Fruit fly (Drosophila melanogaster) whole organism, prepupa: Measurements from ENCODE around the gene CG17207.
"Not testable (repeated sequence)": the region's sequence is repeated elsewhere in the genome, so short reads cannot be mapped to it uniquely, and the experiment has no call there.

Source experiments
- CG10631 ChIP-seq: fragments of 200-800 bp; sonication (Bioruptor generic); optimal IDR thresholded peaks from 2 replicates; lab custom pipeline; 2016; ENCODE audit warnings: missing biosample characterization, missing genetic modification characterization
- CG11294 ChIP-seq: fragments of 200-800 bp; sonication (Bioruptor generic); IDR thresholded peaks from 2 replicates; pipeline ENCODE4 v1.3.6; 2022; ENCODE audit warnings: missing biosample characterization, missing genetic modification characterization
- CG3032 ChIP-seq: fragments of 200-800 bp; optimal IDR thresholded peaks from 2 replicates; lab custom pipeline; 2019; ENCODE audit warnings: missing biosample characterization, mild to moderate bottlenecking, missing genetic modification characterization, moderate library complexity
- CG31627 ChIP-seq: fragments of 200-800 bp; sonication (Bioruptor generic); optimal IDR thresholded peaks from 3 replicates; lab custom pipeline; 2016; ENCODE audit warnings: missing biosample characterization, missing genetic modification characterization
- CG4318 ChIP-seq: fragments of 200-800 bp; sonication (Bioruptor generic); optimal IDR thresholded peaks from 3 replicates; lab custom pipeline; 2017; ENCODE audit warnings: missing biosample characterization, mild to moderate bottlenecking, missing genetic modification characterization
- CG6276 ChIP-seq: fragments of 200-800 bp; sonication (Bioruptor generic); optimal IDR thresholded peaks from 2 replicates; lab custom pipeline; 2017; ENCODE audit warnings: missing biosample characterization, mild to moderate bottlenecking, missing genetic modification characterization
- CG6808 ChIP-seq: fragments of 200-800 bp; sonication (Bioruptor generic); optimal IDR thresholded peaks from 3 replicates; lab custom pipeline; 2017; ENCODE audit warnings: missing biosample characterization, missing genetic modification characterization, mild to moderate bottlenecking, moderate library complexity, missing genetic modification reagents
- CG6854 ChIP-seq: fragments of 200-800 bp; sonication (Bioruptor generic); optimal IDR thresholded peaks from 2 replicates; lab custom pipeline; 2017; ENCODE audit warnings: missing biosample characterization, mild to moderate bottlenecking, missing genetic modification characterization
- CG8119 ChIP-seq: fragments of 200-800 bp; sonication (Bioruptor generic); IDR thresholded peaks from 3 replicates; pipeline ENCODE4 v1.3.6; 2022; ENCODE audit warnings: missing biosample characterization, missing genetic modification characterization
- Eip78C ChIP-seq: fragments of 200-800 bp; sonication (Bioruptor generic); peaks from one replicate; lab custom pipeline; 2016; ENCODE audit warnings: missing biosample characterization, missing genetic modification characterization
- Eip93F ChIP-seq: fragments of 200-800 bp; sonication (Bioruptor generic); optimal IDR thresholded peaks from 2 replicates; lab custom pipeline; 2016; ENCODE audit warnings: missing biosample characterization, mild to moderate bottlenecking, missing genetic modification characterization
- Gug ChIP-seq: fragments of 200-800 bp; sonication (Bioruptor generic); IDR thresholded peaks from 2 replicates; pipeline ENCODE4 v1.3.6; 2022; ENCODE audit warnings: missing biosample characterization, missing genetic modification characterization
- Met ChIP-seq: fragments of 200-800 bp; sonication (Bioruptor generic); optimal IDR thresholded peaks from 3 replicates; lab custom pipeline; 2016; ENCODE audit warnings: missing biosample characterization, missing genetic modification characterization
- OdsH ChIP-seq: fragments of 200-800 bp; sonication (Bioruptor generic); optimal IDR thresholded peaks from 3 replicates; lab custom pipeline; 2016; ENCODE audit warnings: missing biosample characterization, missing genetic modification characterization
- Smox ChIP-seq: fragments of 200-800 bp; sonication (Bioruptor generic); optimal IDR thresholded peaks from 3 replicates; lab custom pipeline; 2016; ENCODE audit warnings: missing biosample characterization, missing genetic modification characterization
- Sox102F ChIP-seq: fragments of 200-800 bp; sonication (Bioruptor generic); optimal IDR thresholded peaks from 2 replicates; lab custom pipeline; 2016; ENCODE audit warnings: missing biosample characterization, mild to moderate bottlenecking, missing genetic modification characterization
- Sox14 ChIP-seq: fragments of 200-800 bp; sonication (Bioruptor generic); optimal IDR thresholded peaks from 3 replicates; lab custom pipeline; 2016; ENCODE audit warnings: missing biosample characterization, missing genetic modification characterization
- achi ChIP-seq: fragments of 200-800 bp; sonication (Bioruptor generic); optimal IDR thresholded peaks from 3 replicates; lab custom pipeline; 2016; ENCODE audit warnings: missing biosample characterization, missing genetic modification characterization
- dsx ChIP-seq: fragments of 200-800 bp; optimal IDR thresholded peaks from 3 replicates; lab custom pipeline; 2019; ENCODE audit warnings: missing biosample characterization, mild to moderate bottlenecking, missing genetic modification characterization, moderate library complexity; ENCODE audit not compliant: poor library complexity, severe bottlenecking
- esn ChIP-seq: fragments of 200-800 bp; sonication (Bioruptor generic); optimal IDR thresholded peaks from 2 replicates; lab custom pipeline; 2016; ENCODE audit warnings: missing biosample characterization, mild to moderate bottlenecking, missing genetic modification characterization, moderate library complexity
- fd59A ChIP-seq: fragments of 200-800 bp; sonication (Bioruptor generic); optimal IDR thresholded peaks from 2 replicates; lab custom pipeline; 2017; ENCODE audit warnings: missing biosample characterization, mild to moderate bottlenecking, missing genetic modification characterization, missing genetic modification reagents
- fkh ChIP-seq: fragments of 200-800 bp; sonication (Bioruptor generic); optimal IDR thresholded peaks from 3 replicates; lab custom pipeline; 2017; ENCODE audit warnings: missing biosample characterization, mild to moderate bottlenecking, missing genetic modification characterization, moderate library complexity
- salr ChIP-seq, 2 experiments: fragments of 200-800 bp; sonication (Bioruptor generic); optimal IDR thresholded peaks; 3 replicates each; lab custom pipeline; 2016 to 2018; ENCODE audit warnings: missing biosample characterization in 2 of 2, missing genetic modification characterization in 2 of 2, mild to moderate bottlenecking in 1 of 2
- ss ChIP-seq, 2 experiments: fragments of 200-800 bp; sonication (Bioruptor generic); optimal IDR thresholded peaks; 2 replicates in 1 of 2; 3 replicates in 1 of 2; lab custom pipeline; 2017 to 2018; ENCODE audit warnings: mild to moderate bottlenecking in 2 of 2, missing biosample characterization in 2 of 2, missing genetic modification characterization in 2 of 2, moderate library complexity in 1 of 2
- topi ChIP-seq: fragments of 200-800 bp; sonication (Bioruptor generic); optimal IDR thresholded peaks from 3 replicates; lab custom pipeline; 2016; ENCODE audit warnings: missing biosample characterization, missing genetic modification characterization

Gene CG17207

DNA sequence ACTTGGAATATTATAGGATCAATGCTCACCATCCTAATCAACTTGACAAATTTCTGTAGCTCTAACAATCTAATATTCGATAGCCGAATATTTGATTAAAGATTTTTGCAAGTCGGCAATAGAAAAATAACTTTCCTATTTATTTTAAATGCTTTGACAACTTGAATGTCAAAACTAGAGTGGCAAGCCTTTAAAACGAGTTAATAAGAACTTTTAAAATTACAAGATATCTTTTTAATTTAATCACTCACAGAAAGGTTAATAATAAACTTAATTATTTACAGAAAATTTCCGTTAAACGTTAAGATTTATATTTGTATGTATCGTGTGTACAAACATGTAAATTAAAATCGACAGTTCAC lies at the start of gene CG17207, which contains the start of gene CG46427:
Gene CG17207, minus strand, starts transcription at position 101 of the 362 bp plus-strand sequence.
Gene CG46427, minus strand, starts transcription at position 101 of the 362 bp plus-strand sequence.
- no peak for TF ChIP-seq salr (GFP tag; optimal IDR thresholded peaks at IDR 0.05; lab: Kevin White, UChicago)
- TF ChIP-seq Gug: no peak
- no peak for TF ChIP-seq CG31627 (GFP tag; lab: Kevin White, UChicago)
- no peak for TF ChIP-seq Sox14 (GFP tag; lab: Kevin White, UChicago)
- TF ChIP-seq, all 60 proteins: peak for 0

DNA sequence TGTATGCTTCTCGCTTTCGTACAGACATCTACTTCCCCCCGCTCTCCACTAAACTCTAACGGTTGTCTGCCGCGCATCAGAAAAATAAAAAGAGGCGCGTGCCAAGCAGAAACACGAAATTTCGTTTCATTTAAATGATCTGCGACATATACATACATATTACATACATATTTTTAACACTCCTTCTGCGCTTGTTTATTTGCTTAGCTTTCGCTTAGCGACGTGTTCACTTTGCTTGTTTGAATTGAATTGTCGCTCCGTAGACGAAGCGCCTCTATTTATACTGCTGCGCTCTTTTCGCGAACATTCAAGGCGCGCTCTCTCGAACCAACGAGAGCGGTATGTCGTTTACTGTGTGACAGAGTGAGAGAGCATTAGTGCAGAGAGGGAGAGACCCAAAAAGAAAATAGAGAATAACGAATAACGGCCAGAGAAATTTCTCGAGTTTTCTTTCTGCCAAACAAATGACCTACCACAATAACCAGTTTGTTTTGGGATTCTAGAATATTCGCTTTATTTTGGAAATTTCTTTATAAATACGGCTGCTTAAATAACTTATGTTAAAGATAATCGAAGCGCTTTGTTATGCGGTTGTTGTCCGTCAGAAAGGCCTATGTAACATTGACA lies 38.4 kb upstream of the CG17207 start:
- TF ChIP-seq fkh (GFP tag; lab: Kevin White, UChicago): peak; percentile 60
- peak in 1 of 2 experiments; percentile 17 for TF ChIP-seq ss (GFP tag; optimal IDR thresholded peaks at IDR 0.05; lab: Kevin White, UChicago)
- peak; percentile 1 for TF ChIP-seq CG6808
- TF ChIP-seq, all 60 proteins: peak for 3; not testable (repeated sequence) for 57

DNA sequence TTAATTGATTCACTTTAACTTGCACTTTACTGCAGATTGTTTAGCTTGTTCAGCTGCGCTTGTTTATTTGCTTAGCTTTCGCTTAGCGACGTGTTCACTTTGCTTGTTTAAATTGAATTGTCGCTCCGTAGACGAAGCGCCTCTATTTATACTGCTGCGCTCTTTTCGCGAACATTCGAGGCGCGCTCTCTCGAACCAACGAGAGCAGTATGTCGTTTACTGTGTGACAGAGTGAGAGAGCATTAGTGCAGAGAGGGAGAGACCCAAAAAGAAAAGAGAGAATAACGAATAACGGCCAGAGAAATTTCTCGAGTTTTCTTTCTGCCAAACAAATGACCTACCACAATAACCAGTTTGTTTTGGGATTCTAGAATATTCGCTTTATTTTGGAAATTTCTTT lies 28.7 kb upstream of the CG17207 start, which contains the start of gene Hsp70Ba:
Gene Hsp70Ba, minus strand, starts transcription at position 102 of the 400 bp plus-strand sequence.
- TF ChIP-seq CG11294; Met (GFP tag; lab: Kevin White, UChicago); Smox (GFP tag; lab: Kevin White, UChicago): not testable (repeated sequence)
- TF ChIP-seq, all 60 proteins: peak for 0; not testable (repeated sequence) for 60

DNA sequence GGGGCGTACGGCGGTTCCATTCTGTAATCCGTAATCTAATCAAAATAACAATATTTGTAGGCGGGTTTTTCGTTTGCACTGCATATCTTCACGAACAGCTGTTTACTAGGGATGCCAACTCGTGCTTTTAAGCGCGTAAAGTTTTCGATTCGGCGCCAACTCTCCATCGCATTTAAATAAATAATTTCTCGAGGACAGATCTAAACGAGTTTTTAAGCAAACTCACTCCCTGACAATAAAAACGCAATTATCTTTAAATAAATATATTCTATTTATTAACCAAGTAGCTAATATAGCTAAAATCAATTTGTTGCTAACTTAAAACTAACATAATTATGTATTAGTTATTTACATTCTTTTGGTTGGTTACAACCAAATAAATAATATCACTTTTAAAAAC lies 26.3 kb upstream of the CG17207 start, which contains the start of gene CG5608:
Gene CG5608, minus strand, starts transcription at position 101 of the 400 bp plus-strand sequence.
- not testable (repeated sequence) for TF ChIP-seq OdsH (GFP tag; lab: Kevin White, UChicago); CG4318 (GFP tag; lab: Kevin White, UChicago); CG6854

DNA sequence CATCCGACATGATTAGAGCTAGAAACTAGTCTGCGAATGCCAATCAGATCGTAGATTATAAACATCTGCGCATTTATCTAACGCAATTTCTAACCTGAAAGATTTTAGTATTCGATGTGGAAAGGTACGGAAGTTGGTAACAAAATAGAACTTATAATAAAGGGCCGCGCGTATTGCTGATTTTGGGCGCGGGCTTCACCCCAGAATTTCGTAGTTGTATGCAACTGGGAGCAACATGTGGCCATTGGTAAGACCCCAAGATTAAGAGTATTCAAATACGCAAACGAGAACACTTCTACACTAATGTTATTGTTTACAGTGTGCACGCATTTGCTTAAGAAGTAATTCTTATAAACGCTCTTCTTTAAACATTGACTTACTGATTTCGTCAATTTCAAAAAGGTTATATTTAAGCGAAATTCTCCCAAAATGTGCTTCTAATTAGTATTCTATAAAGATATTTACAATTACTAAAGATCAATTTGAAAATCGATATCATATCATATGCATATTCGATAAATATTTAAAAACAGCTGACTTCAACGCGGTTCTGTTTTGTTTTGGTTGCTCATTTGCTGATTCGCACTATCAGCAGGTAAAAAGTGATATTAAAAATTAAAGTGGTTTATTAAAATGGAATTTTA lies 21.1 kb upstream of the CG17207 start, which contains the start of the genes CG5961 and Polr3C:
Gene CG5961, minus strand, starts transcription at position 416 of the 644 bp plus-strand sequence.
Gene Polr3C, plus strand, starts transcription at position 536 of the 644 bp plus-strand sequence.
- TF ChIP-seq esn (GFP tag; lab: Kevin White, UChicago) (peak; percentile 19), salr (GFP tag; optimal IDR thresholded peaks at IDR 0.05; lab: Kevin White, UChicago) (no peak), Eip78C (GFP tag; lab: Kevin White, UChicago) (peak; percentile 13), fkh (GFP tag; lab: Kevin White, UChicago) (peak; percentile 91)
- TF ChIP-seq, all 60 proteins: peak for 3

DNA sequence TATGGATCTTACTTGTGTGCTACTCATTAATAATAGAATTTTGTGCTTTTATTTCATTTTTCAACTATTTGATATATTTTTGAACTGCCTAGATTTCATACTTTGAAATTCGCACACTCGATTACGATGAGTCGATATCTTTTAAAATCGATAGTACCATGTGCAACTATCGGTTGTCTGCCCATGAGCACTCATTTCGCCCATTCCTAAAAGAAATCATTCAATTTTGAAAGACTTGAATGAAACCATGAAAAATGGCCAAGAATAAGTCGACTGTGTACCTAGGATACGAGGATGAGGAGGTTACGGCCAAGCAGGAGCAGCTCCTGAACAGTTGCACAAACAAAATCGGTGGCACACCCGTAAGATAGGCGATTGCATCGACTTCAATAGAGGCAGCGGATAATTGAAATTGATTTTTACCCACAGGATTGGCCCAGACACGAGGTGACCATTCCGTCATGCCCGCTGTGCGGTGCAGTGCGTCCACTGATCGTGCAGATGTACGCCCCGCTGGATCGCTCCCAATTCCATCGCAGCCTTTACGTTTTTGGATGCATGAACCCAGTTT lies 17.5 kb upstream of the CG17207 start, which contains the start of gene trus:
Gene trus, plus strand, starts transcription at position 204 of the 571 bp plus-strand sequence.
- no peak for TF ChIP-seq ss (GFP tag; optimal IDR thresholded peaks at IDR 0.05; lab: Kevin White, UChicago)
- TF ChIP-seq dsx (GFP tag; lab: Kevin White, UChicago): no peak
- TF ChIP-seq fd59A (GFP tag; lab: Kevin White, UChicago): no peak
- TF ChIP-seq CG4318 (GFP tag; lab: Kevin White, UChicago): no peak
- peak; percentile 27 for TF ChIP-seq esn (GFP tag; lab: Kevin White, UChicago)

DNA sequence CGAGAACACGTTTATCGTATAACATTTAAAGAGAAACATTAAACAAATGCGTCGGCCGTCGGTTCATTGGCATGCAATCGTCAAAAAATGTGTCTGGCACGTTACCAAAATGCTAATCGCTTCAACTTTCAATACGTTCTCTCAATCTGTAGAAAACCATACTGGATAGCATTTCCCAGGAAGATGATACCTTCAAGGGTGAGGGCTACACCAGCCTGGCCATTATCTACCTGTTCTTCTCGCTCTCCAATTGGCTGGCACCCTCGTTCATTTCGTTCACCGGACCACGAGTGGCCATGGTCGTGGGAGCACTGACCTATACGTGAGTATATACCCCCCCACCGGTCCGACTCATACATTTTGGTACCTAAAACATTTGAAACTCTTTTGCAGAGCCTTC lies 15.6 kb upstream of the CG17207 start:
- TF ChIP-seq CG6276 (no peak), CG10631 (GFP tag; lab: Kevin White, UChicago) (no peak), Sox102F (GFP tag; lab: Kevin White, UChicago) (no peak), ss (GFP tag; optimal IDR thresholded peaks at IDR 0.05; lab: Kevin White, UChicago) (no peak), Eip78C (GFP tag; lab: Kevin White, UChicago) (no peak), CG3032 (tag; lab: Kevin White, UChicago) (no peak), achi (GFP tag; lab: Kevin White, UChicago) (no peak), fd59A (GFP tag; lab: Kevin White, UChicago) (no peak), CG31627 (GFP tag; lab: Kevin White, UChicago) (no peak), Sox14 (GFP tag; lab: Kevin White, UChicago) (no peak), topi (GFP tag; lab: Kevin White, UChicago) (no peak), Eip93F (GFP tag; lab: Kevin White, UChicago) (no peak), CG8119 (GFP tag; lab: Robert Waterston, UW) (no peak), CG4318 (GFP tag; lab: Kevin White, UChicago) (no peak)
